Worm (Caenorhabditis elegans): ENCODE data around the gene acr-14.

The acr-14 gene

ce11 chrII:8220267-8220666 is 43.3 kb upstream of the acr-14 start:
- TF ChIP-seq unc-30 (tag; optimal IDR thresholded peaks at IDR 0.05) (no peak), unc-130 (tag; optimal IDR thresholded peaks at IDR 0.05) (no peak), aha-1 (tag; optimal IDR thresholded peaks at IDR 0.05) (no peak), sptf-1 (tag; optimal IDR thresholded peaks at IDR 0.05) (no peak), tlp-1 (tag; optimal IDR thresholded peaks at IDR 0.05) (no peak), vab-15 (tag; optimal IDR thresholded peaks at IDR 0.05) (no peak), nhr-47 (tag; optimal IDR thresholded peaks at IDR 0.05) (no peak), fkh-8 (tag; optimal IDR thresholded peaks at IDR 0.05) (no peak), snpc-4 (tag; optimal IDR thresholded peaks at IDR 0.05) (no peak), efl-3 (GFP tag; optimal IDR thresholded peaks at IDR 0.05) (no peak), hpl-2 (GFP tag; optimal IDR thresholded peaks at IDR 0.05) (no peak), nhr-71 (tag; optimal IDR thresholded peaks at IDR 0.05) (no peak)

- TF ChIP-seq aly-2 (tag; optimal IDR thresholded peaks at IDR 0.05), result no peak
- no peak for TF ChIP-seq nhr-19 (GFP tag; conservative IDR thresholded peaks at IDR 0.05)
- no peak for TF ChIP-seq ztf-11 (tag; optimal IDR thresholded peaks at IDR 0.05)
- no peak for TF ChIP-seq zip-4 (GFP tag; optimal IDR thresholded peaks at IDR 0.05)
- TF ChIP-seq ceh-82 (tag; optimal IDR thresholded peaks at IDR 0.05), result no peak
- TF ChIP-seq egl-13 (tag; optimal IDR thresholded peaks at IDR 0.05), result no peak
- TF ChIP-seq hlh-4 (tag; optimal IDR thresholded peaks at IDR 0.05), result no peak
These were observed 41.3 kb upstream of the acr-14 start for ce11 chrII:8218266-8218665.

- no peak for TF ChIP-seq hpl-2 (GFP tag; optimal IDR thresholded peaks at IDR 0.05)
- TF ChIP-seq ces-1 (GFP tag; optimal IDR thresholded peaks at IDR 0.05), result no peak
- TF ChIP-seq alr-1 (tag; optimal IDR thresholded peaks at IDR 0.05; ENCODE audit: borderline replicate concordance), result no peak
- TF ChIP-seq zip-4 (GFP tag; optimal IDR thresholded peaks at IDR 0.05), result no peak
- no peak for TF ChIP-seq Y116A8C.19 (tag; optimal IDR thresholded peaks at IDR 0.05; ENCODE audit: borderline replicate concordance)
These were observed 39.9 kb upstream of the acr-14 start, which contains the start of gene ifg-1 for ce11 chrII:8216922-8217321. TSS of gene ifg-1 (plus strand) at chrII:8217222.

- TF ChIP-seq C16A3.4 (tag; optimal IDR thresholded peaks at IDR 0.05) (peak; percentile 35), nhr-77 (tag; optimal IDR thresholded peaks at IDR 0.05) (peak; percentile 25), irx-1 (tag; optimal IDR thresholded peaks at IDR 0.05) (no peak), elt-3 (tag; optimal IDR thresholded peaks at IDR 0.05) (peak in 2 of 6 experiments; percentile 2 to 17), sptf-1 (tag; optimal IDR thresholded peaks at IDR 0.05) (no peak), unc-86 (tag; optimal IDR thresholded peaks at IDR 0.05) (no peak), mab-9 (GFP tag; IDR thresholded peaks at IDR 0.05) (no peak), alr-1 (tag; optimal IDR thresholded peaks at IDR 0.05; ENCODE audit: borderline replicate concordance) (no peak), nhr-76 (tag; optimal IDR thresholded peaks at IDR 0.05) (no peak), unc-30 (tag; optimal IDR thresholded peaks at IDR 0.05) (no peak), hlh-4 (tag; optimal IDR thresholded peaks at IDR 0.05) (no peak), nhr-20 (tag; optimal IDR thresholded peaks at IDR 0.05) (peak; percentile 27), unc-62 (GFP tag; optimal IDR thresholded peaks at IDR 0.05) (no peak), blmp-1 (tag; optimal IDR thresholded peaks at IDR 0.05) (peak; percentile 64), ztf-4 (tag; optimal IDR thresholded peaks at IDR 0.05) (no peak), lin-35 (GFP tag; optimal IDR thresholded peaks at IDR 0.05) (peak; percentile 47 to 63), efl-3 (GFP tag; optimal IDR thresholded peaks at IDR 0.05) (no peak), ceh-88 (GFP tag; IDR thresholded peaks at IDR 0.05) (no peak), nhr-71 (tag; optimal IDR thresholded peaks at IDR 0.05) (peak; percentile 61), nhr-12 (tag; optimal IDR thresholded peaks at IDR 0.05) (no peak), egl-27 (tag; optimal IDR thresholded peaks at IDR 0.05) (no peak), tlp-1 (tag; optimal IDR thresholded peaks at IDR 0.05) (no peak), dsc-1 (tag; optimal IDR thresholded peaks at IDR 0.05) (peak; percentile 29), egl-13 (tag; optimal IDR thresholded peaks at IDR 0.05) (peak; percentile 14), efl-1 (optimal IDR thresholded peaks at IDR 0.05) (peak; percentile 65), efl-1 (GFP tag; optimal IDR thresholded peaks at IDR 0.05 in 1 of 2) (peak; percentile 54 to 91), nhr-90 (tag; optimal IDR thresholded peaks at IDR 0.05; ENCODE audit: poor library complexity) (no peak), pax-3 (tag; optimal IDR thresholded peaks at IDR 0.05) (no peak), ama-1 (optimal IDR thresholded peaks at IDR 0.05) (no peak), fos-1 (tag; optimal IDR thresholded peaks at IDR 0.05) (no peak), snpc-4 (tag; optimal IDR thresholded peaks at IDR 0.05) (no peak), mef-2 (tag; optimal IDR thresholded peaks at IDR 0.05) (no peak), mep-1 (tag; optimal IDR thresholded peaks at IDR 0.05) (peak; percentile 48), aha-1 (tag; optimal IDR thresholded peaks at IDR 0.05) (no peak), zag-1 (tag; optimal IDR thresholded peaks at IDR 0.05) (no peak), lin-13 (GFP tag; optimal IDR thresholded peaks at IDR 0.05) (no peak)
These were observed 39.4 kb upstream of the acr-14 start, which contains the start of gene M110.3 for ce11 chrII:8216433-8216832. TSS of gene M110.3 (minus strand) at chrII:8216616.
